Worm (Caenorhabditis elegans) whole organism, L2 larva: Measurements from ENCODE around the gene ZK669.3.

ENCODE experiments used
- aly-2 ChIP-seq: fragments of 150-350 bp; optimal IDR thresholded peaks from 2 replicates; lab custom pipeline; 2014; ENCODE audit warnings: missing biosample characterization, missing genetic modification characterization
- dmd-4 ChIP-seq: sonication (generic microtip); optimal IDR thresholded peaks from 2 replicates; lab custom pipeline; 2017; ENCODE audit warnings: missing biosample characterization, missing genetic modification characterization
- elt-1 ChIP-seq: fragments of 150-350 bp; optimal IDR thresholded peaks from 2 replicates; lab custom pipeline; 2014; ENCODE audit warnings: missing biosample characterization, missing genetic modification characterization
- lsy-2 ChIP-seq, 2 experiments: fragments of 150-350 bp in 1 of 2; sonication (generic microtip) in 1 of 2; optimal IDR thresholded peaks; 2 replicates each; lab custom pipeline; 2014 to 2017; ENCODE audit warnings: missing biosample characterization in 2 of 2, missing genetic modification characterization in 2 of 2
- nhr-11 ChIP-seq: fragments of 150-350 bp; optimal IDR thresholded peaks from 2 replicates; lab custom pipeline; 2014; ENCODE audit warnings: missing biosample characterization, missing genetic modification characterization
- unc-62 ChIP-seq: fragments of 150-350 bp; optimal IDR thresholded peaks from 2 replicates; lab custom pipeline; 2014; ENCODE audit warnings: missing biosample characterization, missing genetic modification reagents, missing genetic modification characterization
- ztf-11 ChIP-seq: sonication (generic microtip); optimal IDR thresholded peaks from 2 replicates; lab custom pipeline; 2017; ENCODE audit warnings: missing biosample characterization, missing genetic modification characterization

- no peak for TF ChIP-seq dmd-4 (tag; lab: Kevin White, UChicago)
- TF ChIP-seq nhr-11 (tag; lab: Kevin White, UChicago) = no peak
- no peak for TF ChIP-seq unc-62 (GFP tag; lab: Kevin White, UChicago)
- no peak for TF ChIP-seq aly-2 (tag; lab: Kevin White, UChicago)
- no peak for TF ChIP-seq ztf-11
- no peak for TF ChIP-seq elt-1
- no peak for TF ChIP-seq lsy-2 (tag; optimal IDR thresholded peaks at IDR 0.05; lab: Kevin White, UChicago)
Measured at ce11 chrII:7900190-7900672, 40.7 kb upstream of the ZK669.3 start, which contains the start of gene rev-1.
